Fruit fly (Drosophila melanogaster): ENCODE data around the gene Plzf.

The Plzf gene

dm6 chr2L:12085010-12085409 lies 36.3 kb upstream of the Plzf start:
- TF ChIP-seq CG9705 (GFP tag; optimal IDR thresholded peaks at IDR 0.05) (no peak), HLH106 (tag; optimal IDR thresholded peaks at IDR 0.05) (no peak), CrebA (GFP tag; optimal IDR thresholded peaks at IDR 0.05; ENCODE audit: borderline replicate concordance) (no peak), Myc (optimal IDR thresholded peaks at IDR 0.05) (no peak)

dm6 chr2L:12081118-12081665 lies 32.5 kb upstream of the Plzf start:
- TF ChIP-seq dl (GFP tag; optimal IDR thresholded peaks at IDR 0.05; ENCODE audit: insufficient read depth in 1 of 2, partially characterized antibody in 2 of 2), result no peak
- no peak for TF ChIP-seq Dfd (GFP tag; optimal IDR thresholded peaks at IDR 0.05)
- TF ChIP-seq sv (GFP tag; optimal IDR thresholded peaks at IDR 0.05), result no peak
- no peak for TF ChIP-seq Rel (GFP tag; optimal IDR thresholded peaks at IDR 0.05)
- no peak for TF ChIP-seq Rel (tag; optimal IDR thresholded peaks at IDR 0.05)
- no peak for TF ChIP-seq rgr (GFP tag; optimal IDR thresholded peaks at IDR 0.05)

- no peak for TF ChIP-seq sage (GFP tag; optimal IDR thresholded peaks at IDR 0.05)
- no peak for TF ChIP-seq foxo (GFP tag; optimal IDR thresholded peaks at IDR 0.05)
- no peak for TF ChIP-seq Sp1 (GFP tag; optimal IDR thresholded peaks at IDR 0.05)
- no peak for TF ChIP-seq woc (GFP tag; optimal IDR thresholded peaks at IDR 0.05)
Measured at dm6 chr2L:12079827-12080381, 31.2 kb upstream of the Plzf start.

- TF ChIP-seq Dif (GFP tag; optimal IDR thresholded peaks at IDR 0.05; ENCODE audit: partially characterized antibody) (no peak), CrebA (GFP tag; optimal IDR thresholded peaks at IDR 0.05; ENCODE audit: borderline replicate concordance) (no peak), Hr83 (GFP tag; optimal IDR thresholded peaks at IDR 0.05; ENCODE audit: poor library complexity, severe bottlenecking) (no peak)
Measured at dm6 chr2L:12078695-12079094, 30.0 kb upstream of the Plzf start.

dm6 chr2L:12078123-12078658 lies 29.5 kb upstream of the Plzf start:
- TF ChIP-seq psq (GFP tag; optimal IDR thresholded peaks at IDR 0.05) (no peak), Rel (GFP tag; optimal IDR thresholded peaks at IDR 0.05) (no peak), Rel (tag; optimal IDR thresholded peaks at IDR 0.05) (no peak), Hnf4 (GFP tag; optimal IDR thresholded peaks at IDR 0.05) (no peak), usp (GFP tag; optimal IDR thresholded peaks at IDR 0.05) (no peak), Vsx2 (GFP tag; optimal IDR thresholded peaks at IDR 0.05; ENCODE audit: partially characterized antibody) (no peak), CG9705 (GFP tag; optimal IDR thresholded peaks at IDR 0.05) (no peak)

- TF ChIP-seq Dif (GFP tag; optimal IDR thresholded peaks at IDR 0.05; ENCODE audit: partially characterized antibody) (no peak), CrebA (GFP tag; optimal IDR thresholded peaks at IDR 0.05; ENCODE audit: borderline replicate concordance) (no peak), lola (GFP tag; optimal IDR thresholded peaks at IDR 0.05) (no peak), psq (GFP tag; optimal IDR thresholded peaks at IDR 0.05) (no peak), brk (GFP tag; optimal IDR thresholded peaks at IDR 0.05) (no peak), foxo (GFP tag; optimal IDR thresholded peaks at IDR 0.05) (no peak), woc (GFP tag; optimal IDR thresholded peaks at IDR 0.05) (no peak), h (GFP tag; optimal IDR thresholded peaks at IDR 0.05) (no peak), Sp1 (GFP tag; optimal IDR thresholded peaks at IDR 0.05) (no peak)
Measured at dm6 chr2L:12075850-12076249, 27.1 kb upstream of the Plzf start, which contains the start of gene CG14947. TSS of gene CG14947 (plus strand) at chr2L:12076100.

- peak; percentile 18 for TF ChIP-seq Dif (GFP tag; optimal IDR thresholded peaks at IDR 0.05; ENCODE audit: partially characterized antibody)
- TF ChIP-seq Hr83 (GFP tag; optimal IDR thresholded peaks at IDR 0.05; ENCODE audit: poor library complexity, severe bottlenecking), result no peak
Measured at dm6 chr2L:12066617-12067251, 18.0 kb upstream of the Plzf start, which contains the start of gene firl. TSS of gene firl (minus strand) at chr2L:12066775.

Measured in whole organism, wandering third instar larva.